Fruit fly (Drosophila melanogaster) whole organism, embryonic: ENCODE results near the gene pim.

Experiments
- Awh ChIP-seq: fragments of 200-800 bp; sonication (Bioruptor generic); IDR thresholded peaks from 2 replicates; pipeline ENCODE4, ENCODE4 v1.3.6; 2022; ENCODE audit warnings: missing biosample characterization, missing genetic modification characterization
- CG11398 ChIP-seq: fragments of 200-800 bp; sonication (Bioruptor generic); optimal IDR thresholded peaks from 2 replicates; lab custom pipeline; 2016; ENCODE audit warnings: missing biosample characterization, missing genetic modification characterization
- CG12104 ChIP-seq: fragments of 200-800 bp; sonication (Bioruptor generic); optimal IDR thresholded peaks from 3 replicates; lab custom pipeline; 2016; ENCODE audit warnings: missing biosample characterization, missing genetic modification characterization
- CG12391 ChIP-seq: fragments of 200-800 bp; sonication (Bioruptor generic); optimal IDR thresholded peaks from 3 replicates; lab custom pipeline; 2018; ENCODE audit warnings: missing biosample characterization, mild to moderate bottlenecking, missing genetic modification characterization, moderate library complexity
- CG12659 ChIP-seq: fragments of 200-800 bp; sonication (Bioruptor generic); optimal IDR thresholded peaks from 3 replicates; lab custom pipeline; 2017; ENCODE audit warnings: mild to moderate bottlenecking, missing biosample characterization, missing genetic modification reagents, missing genetic modification characterization
- CG14050 ChIP-seq: fragments of 200-800 bp; sonication (Bioruptor generic); IDR thresholded peaks from 3 replicates; pipeline ENCODE4 v1.3.6; 2022; ENCODE audit warnings: missing biosample characterization, missing genetic modification characterization
- CG14667 ChIP-seq: fragments of 200-800 bp; sonication (Bioruptor generic); IDR thresholded peaks from 2 replicates; pipeline ENCODE4 v1.3.6; 2022; ENCODE audit warnings: missing biosample characterization, missing genetic modification characterization
- CG16815 ChIP-seq: fragments of 200-800 bp; sonication (Bioruptor generic); optimal IDR thresholded peaks from 3 replicates; lab custom pipeline; 2017; ENCODE audit warnings: missing biosample characterization, mild to moderate bottlenecking, missing genetic modification characterization
- CG18599 ChIP-seq: fragments of 200-800 bp; sonication (Bioruptor generic); optimal IDR thresholded peaks from 3 replicates; lab custom pipeline; 2017; ENCODE audit warnings: missing biosample characterization, missing genetic modification characterization, mild to moderate bottlenecking, moderate library complexity, missing genetic modification reagents
- CG3281 ChIP-seq: fragments of 200-800 bp; sonication (Bioruptor generic); optimal IDR thresholded peaks from 3 replicates; lab custom pipeline; 2017; ENCODE audit warnings: missing biosample characterization, mild to moderate bottlenecking, missing genetic modification characterization
- CG4424 ChIP-seq: fragments of 200-800 bp; sonication (Bioruptor generic); optimal IDR thresholded peaks from 3 replicates; lab custom pipeline; 2016; ENCODE audit warnings: missing biosample characterization, missing genetic modification characterization
- CG5180 ChIP-seq: fragments of 200-800 bp; sonication (Bioruptor generic); optimal IDR thresholded peaks from 3 replicates; lab custom pipeline; 2017; ENCODE audit warnings: missing biosample characterization, missing genetic modification characterization, mild to moderate bottlenecking, moderate library complexity, missing genetic modification reagents
- CG8290 ChIP-seq, 3 experiments: fragments of 200-800 bp; sonication (Bioruptor generic); optimal IDR thresholded peaks; 2 replicates each; lab custom pipeline; 2016 to 2019; ENCODE audit warnings: missing biosample characterization in 3 of 3, missing genetic modification characterization in 3 of 3, mild to moderate bottlenecking in 2 of 3, moderate library complexity in 1 of 3
- CG8359 ChIP-seq: fragments of 200-800 bp; sonication (Bioruptor generic); optimal IDR thresholded peaks from 2 replicates; lab custom pipeline; 2017; ENCODE audit warnings: missing biosample characterization, mild to moderate bottlenecking, missing genetic modification characterization, borderline replicate concordance
- CrebB ChIP-seq: fragments of 200-800 bp; sonication (Bioruptor generic); optimal IDR thresholded peaks from 3 replicates; lab custom pipeline; 2018; ENCODE audit warnings: missing biosample characterization, mild to moderate bottlenecking, missing genetic modification characterization
- D19A ChIP-seq: fragments of 200-800 bp; optimal IDR thresholded peaks from 3 replicates; lab custom pipeline; 2019; ENCODE audit warnings: missing biosample characterization, mild to moderate bottlenecking, missing genetic modification characterization, moderate library complexity
- Dll ChIP-seq: fragments of 200-800 bp; sonication (Bioruptor generic); IDR thresholded peaks from 4 replicates; pipeline ENCODE4 v1.3.6; 2022; ENCODE audit warnings: missing biosample characterization, missing genetic modification characterization; ENCODE audit not compliant: partially characterized antibody
- GATAe ChIP-seq: fragments of 200-800 bp; sonication (Bioruptor generic); conservative IDR thresholded peaks from 2 replicates; pipeline ENCODE4 v1.3.6; 2022; ENCODE audit warnings: missing biosample characterization, missing genetic modification characterization
- MTF-1 ChIP-seq: fragments of 200-800 bp; sonication (Bioruptor generic); optimal IDR thresholded peaks from 2 replicates; lab custom pipeline; 2018; ENCODE audit warnings: missing biosample characterization, mild to moderate bottlenecking, missing genetic modification characterization, borderline replicate concordance
- NC2β ChIP-seq: fragments of 200-800 bp; sonication (Bioruptor generic); optimal IDR thresholded peaks from 2 replicates; lab custom pipeline; 2016; ENCODE audit warnings: missing biosample characterization, missing genetic modification characterization
- Nf-YC ChIP-seq: fragments of 200-800 bp; optimal IDR thresholded peaks from 3 replicates; lab custom pipeline; 2019; ENCODE audit warnings: missing biosample characterization, mild to moderate bottlenecking, missing genetic modification characterization, moderate library complexity
- Six4 ChIP-seq: fragments of 200-800 bp; sonication (Bioruptor generic); optimal IDR thresholded peaks from 2 replicates; lab custom pipeline; 2016; ENCODE audit warnings: missing biosample characterization, missing genetic modification characterization
- Spps ChIP-seq: fragments of 200-800 bp; sonication (Bioruptor generic); optimal IDR thresholded peaks from 2 replicates; lab custom pipeline; 2018; ENCODE audit warnings: missing biosample characterization, mild to moderate bottlenecking, missing genetic modification characterization
- Xrp1 ChIP-seq: fragments of 200-800 bp; sonication (Bioruptor generic); IDR thresholded peaks from 2 replicates; pipeline ENCODE4 v1.3.6; 2022; ENCODE audit warnings: missing biosample characterization, missing genetic modification characterization
- amos ChIP-seq: fragments of 200-800 bp; sonication (Bioruptor generic); IDR thresholded peaks from 2 replicates; pipeline ENCODE4 v1.3.6; 2022; ENCODE audit warnings: missing biosample characterization, missing genetic modification characterization; ENCODE audit not compliant: partially characterized antibody
- bbx ChIP-seq: fragments of 200-800 bp; sonication (Bioruptor generic); IDR thresholded peaks from 2 replicates; pipeline ENCODE4 v1.3.6; 2022; ENCODE audit warnings: missing biosample characterization, missing genetic modification characterization; ENCODE audit not compliant: partially characterized antibody
- bigmax ChIP-seq: fragments of 200-800 bp; sonication (Bioruptor generic); optimal IDR thresholded peaks from 2 replicates; lab custom pipeline; 2018; ENCODE audit warnings: missing biosample characterization, mild to moderate bottlenecking, missing genetic modification characterization
- cas ChIP-seq: fragments of 200-800 bp; sonication (Bioruptor generic); IDR thresholded peaks from 2 replicates; pipeline ENCODE4 v1.3.6; 2022; ENCODE audit warnings: missing biosample characterization, missing genetic modification characterization
- dmrt11E ChIP-seq: fragments of 200-800 bp; sonication (Bioruptor generic); optimal IDR thresholded peaks from 3 replicates; lab custom pipeline; 2018; ENCODE audit warnings: missing biosample characterization, mild to moderate bottlenecking, missing genetic modification characterization, moderate library complexity
- dmrt99B ChIP-seq: fragments of 200-800 bp; sonication (Bioruptor generic); optimal IDR thresholded peaks from 2 replicates; lab custom pipeline; 2018; ENCODE audit warnings: missing biosample characterization, mild to moderate bottlenecking, missing genetic modification characterization, moderate library complexity
- ems ChIP-seq: fragments of 200-800 bp; sonication (Bioruptor generic); optimal IDR thresholded peaks from 3 replicates; lab custom pipeline; 2016; ENCODE audit warnings: missing biosample characterization, missing genetic modification characterization
- fd102C ChIP-seq: fragments of 200-800 bp; sonication (Bioruptor generic); optimal IDR thresholded peaks from 2 replicates; lab custom pipeline; 2018; ENCODE audit warnings: missing biosample characterization, mild to moderate bottlenecking, missing genetic modification characterization, moderate library complexity
- gce ChIP-seq: fragments of 200-800 bp; sonication (Bioruptor generic); IDR thresholded peaks from 3 replicates; pipeline ENCODE4 v1.3.6; 2022; ENCODE audit warnings: missing biosample characterization, missing genetic modification characterization
- gem ChIP-seq: fragments of 200-800 bp; sonication (Bioruptor generic); optimal IDR thresholded peaks from 2 replicates; lab custom pipeline; 2019; ENCODE audit warnings: missing biosample characterization, mild to moderate bottlenecking, missing genetic modification characterization, moderate library complexity
- grn ChIP-seq: fragments of 200-800 bp; sonication (Bioruptor generic); optimal IDR thresholded peaks from 3 replicates; lab custom pipeline; 2017; ENCODE audit warnings: missing biosample characterization, missing genetic modification characterization
- gro ChIP-seq: fragments of 200-800 bp; sonication (Bioruptor generic); optimal IDR thresholded peaks from 2 replicates; lab custom pipeline; 2016; ENCODE audit warnings: missing biosample characterization, missing genetic modification characterization
- h ChIP-seq: fragments of >200 bp; optimal IDR thresholded peaks from 2 replicates; lab custom pipeline; 2017
- hkb ChIP-seq, 2 experiments: fragments of 200-800 bp in 1 of 2; fragments of >200 bp in 1 of 2; sonication (Bioruptor generic) in 1 of 2; IDR thresholded peaks in 1 of 2; optimal IDR thresholded peaks in 1 of 2; 2 replicates each; pipeline versions ENCODE4 v1.3.6 to Lab custom; 2017 to 2022; ENCODE audit warnings: missing biosample characterization in 1 of 2, missing genetic modification characterization in 1 of 2
- knrl ChIP-seq: fragments of 200-800 bp; sonication (Bioruptor generic); IDR thresholded peaks from 3 replicates; pipeline ENCODE4 v1.3.6; 2022; ENCODE audit warnings: missing biosample characterization, missing genetic modification characterization; ENCODE audit not compliant: partially characterized antibody
- oc ChIP-seq: fragments of 200-800 bp; sonication (Bioruptor generic); optimal IDR thresholded peaks from 2 replicates; lab custom pipeline; 2018; ENCODE audit warnings: missing biosample characterization, mild to moderate bottlenecking, missing genetic modification characterization, moderate library complexity
- rib ChIP-seq: fragments of 200-800 bp; sonication (Bioruptor generic); IDR thresholded peaks from 2 replicates; pipeline ENCODE4 v1.3.6; 2022; ENCODE audit warnings: missing biosample characterization, missing genetic modification characterization
- ro ChIP-seq: fragments of 200-800 bp; sonication (Bioruptor generic); IDR thresholded peaks from 2 replicates; pipeline ENCODE4 v1.3.6; 2022; ENCODE audit warnings: missing biosample characterization, missing genetic modification characterization
- sd ChIP-seq: fragments of 200-800 bp; sonication (Bioruptor generic); optimal IDR thresholded peaks from 3 replicates; lab custom pipeline; 2018; ENCODE audit warnings: missing biosample characterization, mild to moderate bottlenecking, missing genetic modification characterization, moderate library complexity
- sob ChIP-seq: fragments of 200-800 bp; sonication (Bioruptor generic); IDR thresholded peaks from 2 replicates; pipeline ENCODE4 v1.3.6; 2022; ENCODE audit warnings: missing biosample characterization, missing genetic modification characterization
- sqz ChIP-seq: fragments of 200-800 bp; sonication (Bioruptor generic); optimal IDR thresholded peaks from 3 replicates; lab custom pipeline; 2018; ENCODE audit warnings: missing biosample characterization, mild to moderate bottlenecking, missing genetic modification characterization
- sr ChIP-seq: fragments of 200-800 bp; sonication (Bioruptor generic); IDR thresholded peaks from 3 replicates; pipeline ENCODE4 v1.3.6; 2022; ENCODE audit warnings: missing biosample characterization, missing genetic modification characterization
- stc ChIP-seq: fragments of 200-800 bp; sonication (Bioruptor generic); IDR thresholded peaks from 2 replicates; pipeline ENCODE4 v1.3.6; 2022; ENCODE audit warnings: missing biosample characterization, missing genetic modification characterization
- wor ChIP-seq: fragments of 200-800 bp; sonication (Bioruptor generic); IDR thresholded peaks from 2 replicates; pipeline ENCODE4 v1.3.6; 2022; ENCODE audit warnings: missing biosample characterization, missing genetic modification characterization
- zen2 ChIP-seq: fragments of 200-800 bp; sonication (Bioruptor generic); IDR thresholded peaks from 3 replicates; pipeline ENCODE4 v1.3.6; 2022; ENCODE audit warnings: missing biosample characterization, missing genetic modification characterization; ENCODE audit not compliant: partially characterized antibody

The pim gene

DNA sequence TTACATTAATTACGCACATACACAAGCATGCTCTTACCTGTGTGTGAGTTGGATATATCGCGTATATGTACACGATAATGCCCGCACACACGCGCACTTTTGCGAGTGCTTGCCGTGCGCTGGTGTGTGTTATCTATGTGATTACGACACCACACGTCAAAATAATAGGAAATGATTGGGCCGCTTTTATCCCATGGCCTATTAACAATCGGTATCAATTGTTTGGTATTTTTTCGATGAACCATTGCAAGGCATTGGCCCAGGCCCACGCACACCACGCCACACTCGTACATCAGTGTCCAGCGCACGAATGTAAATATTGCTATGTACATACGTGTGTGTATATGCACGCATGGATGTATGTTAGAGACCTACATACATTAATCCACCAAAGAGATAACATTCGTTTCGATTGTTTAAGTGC lies 27.9 kb upstream of the pim start (continued):
- TF ChIP-seq D19A (peak; percentile 67), sr (no peak), CG12659 (GFP tag; lab: Kevin White, UChicago) (peak; percentile 77), CG8359 (GFP tag; lab: Kevin White, UChicago) (no peak), dmrt99B (tag; lab: Kevin White, UChicago) (peak; percentile 47), CrebB (tag; lab: Kevin White, UChicago) (peak; percentile 89), bbx (GFP tag; lab: Robert Waterston, UW) (peak; percentile 51), sd (tag; lab: Kevin White, UChicago) (peak; percentile 93), ro (GFP tag; lab: Robert Waterston, UW) (no peak), amos (no peak; the same call in 1 of the 2 replicates), gro (GFP tag; lab: Kevin White, UChicago) (peak; percentile 82), dmrt11E (tag; lab: Kevin White, UChicago) (peak; percentile 25), Xrp1 (peak; percentile 67), gce (GFP tag; lab: Robert Waterston, UW) (no peak), cas (GFP tag; lab: Robert Waterston, UW) (no peak), Dll (GFP tag; lab: Robert Waterston, UW) (peak; percentile 63), zen2 (GFP tag; lab: Robert Waterston, UW) (no peak; the same call in 2 of the 3 replicates), CG8290 (GFP tag; optimal IDR thresholded peaks at IDR 0.05; lab: Kevin White, UChicago) (peak; percentile 2), CG8290 (tag; optimal IDR thresholded peaks at IDR 0.05; lab: Kevin White, UChicago) (peak; percentile 75 to 91), stc (GFP tag; lab: Robert Waterston, UW) (peak; percentile 71), CG18599 (peak; percentile 84), wor (GFP tag; lab: Robert Waterston, UW) (no peak), CG12104 (no peak), CG16815 (GFP tag; lab: Kevin White, UChicago) (no peak), Awh (peak; percentile 78; the same call in 1 of the 2 replicates), hkb (optimal IDR thresholded peaks at IDR 0.05; lab: Kevin White, UChicago) (no peak), hkb (GFP tag; IDR thresholded peaks at IDR 0.05; lab: Robert Waterston, UW) (peak; percentile 69), ems (GFP tag; lab: Kevin White, UChicago) (peak; percentile 52), MTF-1 (GFP tag; lab: Kevin White, UChicago) (peak; percentile 74), CG14050 (GFP tag; lab: Robert Waterston, UW) (no peak), NC2β (GFP tag; lab: Kevin White, UChicago) (peak; percentile 55), oc (peak; percentile 91), CG3281 (GFP tag; lab: Kevin White, UChicago) (peak; percentile 76), CG5180 (GFP tag; lab: Kevin White, UChicago) (peak; percentile 65), bigmax (peak; percentile 57), CG12391 (peak; percentile 46), grn (peak; percentile 83), CG4424 (GFP tag; lab: Kevin White, UChicago) (peak; percentile 36), fd102C (GFP tag; lab: Kevin White, UChicago) (peak; percentile 17), CG11398 (peak; percentile 30), Six4 (GFP tag; lab: Kevin White, UChicago) (peak; percentile 48), sqz (GFP tag; lab: Kevin White, UChicago) (peak; percentile 76), rib (GFP tag; lab: Robert Waterston, UW) (peak; percentile 79; the same call in 1 of the 2 replicates), h (lab: Kevin White, UChicago) (no peak), Nf-YC (tag; lab: Kevin White, UChicago) (peak; percentile 74), CG14667 (GFP tag; lab: Robert Waterston, UW) (no peak), knrl (GFP tag; lab: Robert Waterston, UW) (peak; percentile 12; the same call in 1 of the 3 replicates), GATAe (GFP tag; lab: Robert Waterston, UW) (peak; percentile 93), gem (tag; lab: Kevin White, UChicago) (peak; percentile 45), sob (peak; percentile 72; the same call in 1 of the 2 replicates), Spps (tag; lab: Kevin White, UChicago) (peak; percentile 43)
